Worm (Caenorhabditis elegans) whole organism, mixed stage, embryonic: ENCODE data around the gene F46G10.1.

Experiments
- M03D4.4 ChIP-seq: sonication (generic microtip); optimal IDR thresholded peaks from 2 replicates; lab custom pipeline; 2017; ENCODE audit warnings: mild to moderate bottlenecking, missing genetic modification characterization, missing compliant biosample characterization
- bed-3 ChIP-seq: fragments of 200-800 bp; sonication (Bioruptor generic); optimal IDR thresholded peaks from 3 replicates; lab custom pipeline; 2018; ENCODE audit warnings: mild to moderate bottlenecking, missing genetic modification characterization, moderate library complexity, missing compliant biosample characterization
- blmp-1 ChIP-seq: fragments of 150-350 bp; optimal IDR thresholded peaks from 2 replicates; lab custom pipeline; 2014; ENCODE audit warnings: missing biosample characterization, missing genetic modification characterization
- ceh-39 ChIP-seq: fragments of 150-350 bp; optimal IDR thresholded peaks from 2 replicates; lab custom pipeline; 2014; ENCODE audit warnings: missing biosample characterization, missing genetic modification characterization
- ceh-83 ChIP-seq: fragments of 200-800 bp; sonication (Bioruptor generic); optimal IDR thresholded peaks from 2 replicates; lab custom pipeline; 2018; ENCODE audit warnings: mild to moderate bottlenecking, missing genetic modification characterization, missing compliant biosample characterization
- ces-1 ChIP-seq: fragments of 150-350 bp; optimal IDR thresholded peaks from 2 replicates; lab custom pipeline; 2014; ENCODE audit warnings: missing biosample characterization, missing genetic modification reagents, missing genetic modification characterization
- cnd-1 ChIP-seq: fragments of 200-800 bp; sonication (Bioruptor generic); optimal IDR thresholded peaks from 2 replicates; lab custom pipeline; 2018; ENCODE audit warnings: mild to moderate bottlenecking, missing genetic modification characterization, missing compliant biosample characterization
- drap-1 ChIP-seq: fragments of 200-800 bp; sonication (Bioruptor generic); optimal IDR thresholded peaks from 3 replicates; lab custom pipeline; 2018; ENCODE audit warnings: mild to moderate bottlenecking, missing genetic modification characterization, missing compliant biosample characterization
- elt-1 ChIP-seq: sonication (generic microtip); optimal IDR thresholded peaks from 2 replicates; lab custom pipeline; 2017; ENCODE audit warnings: missing genetic modification characterization, mild to moderate bottlenecking, missing compliant biosample characterization, antibody characterized with exemption, moderate library complexity, borderline replicate concordance; ENCODE audit not compliant: insufficient read depth
- elt-3 ChIP-seq: fragments of 150-350 bp; optimal IDR thresholded peaks from 2 replicates; lab custom pipeline; 2014; ENCODE audit warnings: missing biosample characterization, missing genetic modification characterization
- flh-1 ChIP-seq: fragments of 200-800 bp; sonication (Bioruptor generic); optimal IDR thresholded peaks from 2 replicates; lab custom pipeline; 2018; ENCODE audit warnings: mild to moderate bottlenecking, missing genetic modification characterization, moderate library complexity, missing compliant biosample characterization
- ham-2 ChIP-seq: fragments of 200-800 bp; sonication (Bioruptor generic); optimal IDR thresholded peaks from 2 replicates; lab custom pipeline; 2018; ENCODE audit warnings: mild to moderate bottlenecking, missing genetic modification characterization, missing compliant biosample characterization
- hlh-1 ChIP-seq: fragments of 150-350 bp; optimal IDR thresholded peaks from 2 replicates; lab custom pipeline; 2014; ENCODE audit warnings: missing biosample characterization, missing genetic modification reagents, missing genetic modification characterization
- lin-13 ChIP-seq: fragments of 150-350 bp; optimal IDR thresholded peaks from 2 replicates; lab custom pipeline; 2014; ENCODE audit warnings: missing biosample characterization, missing genetic modification characterization
- lin-32 ChIP-seq: fragments of 200-800 bp; sonication (Bioruptor generic); optimal IDR thresholded peaks from 2 replicates; lab custom pipeline; 2018; ENCODE audit warnings: mild to moderate bottlenecking, missing genetic modification characterization, missing compliant biosample characterization
- lsy-2 ChIP-seq: fragments of 150-350 bp; optimal IDR thresholded peaks from 2 replicates; lab custom pipeline; 2014; ENCODE audit warnings: missing biosample characterization, missing genetic modification characterization
- mab-5 ChIP-seq: fragments of 150-350 bp; optimal IDR thresholded peaks from 2 replicates; lab custom pipeline; 2014; ENCODE audit warnings: missing biosample characterization, missing genetic modification characterization
- mep-1 ChIP-seq: fragments of 150-350 bp; optimal IDR thresholded peaks from 2 replicates; lab custom pipeline; 2017; ENCODE audit warnings: missing biosample characterization, missing genetic modification reagents, missing genetic modification characterization, inconsistent platforms
- mls-2 ChIP-seq: sonication (generic microtip); optimal IDR thresholded peaks from 2 replicates; lab custom pipeline; 2016; ENCODE audit warnings: mild to moderate bottlenecking, missing genetic modification characterization, moderate library complexity, missing compliant biosample characterization
- nhr-2 ChIP-seq: fragments of 150-350 bp; optimal IDR thresholded peaks from 2 replicates; lab custom pipeline; 2014; ENCODE audit warnings: missing biosample characterization, missing genetic modification characterization
- nhr-237 ChIP-seq: fragments of 150-350 bp; optimal IDR thresholded peaks from 2 replicates; lab custom pipeline; 2014; ENCODE audit warnings: missing biosample characterization, missing genetic modification characterization
- nhr-28 ChIP-seq: fragments of 150-350 bp; optimal IDR thresholded peaks from 2 replicates; lab custom pipeline; 2014; ENCODE audit warnings: missing biosample characterization, missing genetic modification characterization
- nhr-76 ChIP-seq: sonication (generic microtip); optimal IDR thresholded peaks from 2 replicates; lab custom pipeline; 2017; ENCODE audit warnings: missing biosample characterization, missing genetic modification characterization
- sem-2 ChIP-seq: fragments of 200-800 bp; sonication (Bioruptor generic); optimal IDR thresholded peaks from 2 replicates; lab custom pipeline; 2018; ENCODE audit warnings: mild to moderate bottlenecking, missing genetic modification characterization, missing compliant biosample characterization
- snpc-4 ChIP-seq: fragments of 150-350 bp; optimal IDR thresholded peaks from 2 replicates; lab custom pipeline; 2014; ENCODE audit warnings: missing biosample characterization, missing genetic modification characterization
- sptf-1 ChIP-seq: sonication (generic microtip); optimal IDR thresholded peaks from 2 replicates; lab custom pipeline; 2017; ENCODE audit warnings: mild to moderate bottlenecking, missing genetic modification characterization, moderate library complexity, missing compliant biosample characterization
- tbx-8 ChIP-seq: fragments of 200-800 bp; sonication (Bioruptor generic); optimal IDR thresholded peaks from 2 replicates; lab custom pipeline; 2018; ENCODE audit warnings: mild to moderate bottlenecking, missing genetic modification characterization, moderate library complexity, missing compliant biosample characterization
- unc-120 ChIP-seq: sonication (generic microtip); optimal IDR thresholded peaks from 2 replicates; lab custom pipeline; 2017; ENCODE audit warnings: missing genetic modification characterization, missing compliant biosample characterization; ENCODE audit not compliant: poor library complexity, severe bottlenecking
- unc-39 ChIP-seq: fragments of 150-350 bp; optimal IDR thresholded peaks from 2 replicates; lab custom pipeline; 2014; ENCODE audit warnings: missing biosample characterization, missing genetic modification characterization
- unc-62 ChIP-seq: fragments of 150-350 bp; optimal IDR thresholded peaks from 2 replicates; lab custom pipeline; 2014; ENCODE audit warnings: missing biosample characterization, missing genetic modification reagents, missing genetic modification characterization
- zip-8 ChIP-seq: fragments of 150-350 bp; optimal IDR thresholded peaks from 2 replicates; lab custom pipeline; 2014; ENCODE audit warnings: missing biosample characterization, missing genetic modification characterization
- ztf-11 ChIP-seq: fragments of 150-350 bp; optimal IDR thresholded peaks from 2 replicates; lab custom pipeline; 2014; ENCODE audit warnings: missing biosample characterization, missing genetic modification characterization

F46G10.1 gene

DNA sequence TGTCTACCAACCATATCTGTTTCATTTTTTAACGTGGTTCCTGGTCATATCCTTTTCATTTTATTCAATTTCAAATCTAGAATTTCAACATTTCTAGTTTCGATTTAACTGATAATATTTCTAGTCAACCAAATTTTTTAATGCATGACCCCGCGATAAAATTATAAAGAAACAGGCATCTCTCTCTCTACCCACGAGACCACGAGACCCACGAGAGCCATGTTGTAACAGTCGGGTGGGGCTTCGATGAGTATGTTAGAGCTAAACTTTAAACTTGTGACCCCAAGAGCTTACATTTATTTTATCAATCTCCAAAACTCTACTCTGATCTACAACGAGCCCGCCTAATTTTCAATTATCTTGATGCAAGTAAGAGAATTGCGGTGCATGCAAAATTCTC is 6.8 kb upstream of the F46G10.1 start:
- no peak for TF ChIP-seq zip-8 (tag; lab: Kevin White, UChicago)
- TF ChIP-seq hlh-1 (tag; lab: Kevin White, UChicago) = peak; percentile 16
- TF ChIP-seq mep-1 (tag; lab: Kevin White, UChicago) = no peak

DNA sequence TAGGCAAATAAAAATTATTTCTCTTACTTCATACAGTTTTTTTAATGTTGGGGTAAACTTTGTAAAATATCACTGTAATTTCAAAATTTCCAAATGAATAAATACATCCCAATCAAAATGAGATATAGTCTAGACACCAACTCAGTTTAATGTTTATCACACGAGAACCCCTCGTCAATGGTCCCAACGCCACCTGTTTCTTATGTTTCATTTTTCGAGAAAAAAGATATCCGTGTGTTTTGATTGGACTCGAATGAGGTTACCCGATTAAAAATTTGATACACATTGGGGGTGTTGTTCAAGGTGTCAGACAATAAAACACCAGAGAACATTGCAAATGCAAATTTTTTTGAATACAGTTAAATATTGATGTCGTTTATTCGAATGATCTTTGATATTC is 6.0 kb upstream of the F46G10.1 start:
- TF ChIP-seq ceh-83 (no peak), drap-1 (GFP tag; lab: Kevin White, UChicago) (no peak), mep-1 (tag; lab: Kevin White, UChicago) (no peak), hlh-1 (tag; lab: Kevin White, UChicago) (peak; percentile 80)

- TF ChIP-seq drap-1 (GFP tag; lab: Kevin White, UChicago) (no peak), unc-39 (tag; lab: Kevin White, UChicago) (no peak), ceh-39 (tag; lab: Kevin White, UChicago) (no peak), blmp-1 (tag; lab: Kevin White, UChicago) (no peak), unc-120 (tag; lab: Kevin White, UChicago) (no peak)
These were observed 3.5 kb upstream of the F46G10.1 start for ce11 chrX:13315093-13315492.

DNA sequence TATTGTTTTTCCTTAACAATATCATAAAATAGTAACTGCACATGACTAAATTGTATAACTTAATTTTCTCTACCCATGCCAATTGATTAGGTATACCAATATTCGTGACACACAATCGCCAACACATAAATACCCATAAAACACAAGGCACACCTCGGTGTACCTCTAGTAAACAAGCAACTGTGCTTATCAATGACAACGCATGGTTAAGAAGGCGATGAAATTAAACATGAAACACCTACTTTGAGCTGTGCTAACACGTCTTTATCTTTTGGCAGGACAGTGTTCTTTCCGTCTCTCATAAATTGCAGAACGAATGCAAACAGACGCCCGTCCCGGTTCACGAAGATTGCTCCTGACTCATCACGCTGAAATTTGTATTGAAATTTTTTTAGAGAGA is 792 bp downstream of the F46G10.1 start:
- TF ChIP-seq nhr-2 (tag; lab: Kevin White, UChicago) = no peak
- no peak for TF ChIP-seq M03D4.4 (tag; lab: Kevin White, UChicago)
- no peak for TF ChIP-seq nhr-237 (tag; lab: Kevin White, UChicago)
- TF ChIP-seq cnd-1 = no peak
- TF ChIP-seq tbx-8 (GFP tag; lab: Kevin White, UChicago) = no peak
- no peak for TF ChIP-seq nhr-76
- TF ChIP-seq elt-3 (tag; lab: Kevin White, UChicago) = no peak
- TF ChIP-seq sptf-1 (tag; lab: Kevin White, UChicago) = no peak
- no peak for TF ChIP-seq mep-1 (tag; lab: Kevin White, UChicago)

DNA sequence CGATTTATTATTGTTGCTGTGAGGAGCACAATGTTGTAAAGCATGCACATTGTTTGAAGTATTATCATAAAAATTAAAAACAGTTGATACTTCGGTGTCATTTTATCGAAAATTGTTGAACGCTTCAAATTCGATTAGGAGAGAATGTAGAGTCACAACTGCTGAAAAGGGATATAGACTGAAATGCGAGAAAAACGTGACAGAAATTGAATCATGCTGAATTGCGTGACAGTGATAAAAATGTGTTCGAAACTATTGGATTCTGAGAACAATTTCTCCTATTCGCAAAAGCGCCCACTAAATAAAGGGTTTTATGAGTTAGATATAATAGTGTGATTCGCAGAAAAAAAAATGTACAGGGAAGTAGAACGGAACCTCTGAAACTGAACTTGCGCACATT is 2.8 kb downstream of the F46G10.1 start, which contains the start of gene srxa-8:
Gene srxa-8 (minus strand): TSS at position 101 of the 400 bp plus-strand sequence.
- TF ChIP-seq sptf-1 (tag; lab: Kevin White, UChicago) (no peak), nhr-237 (tag; lab: Kevin White, UChicago) (no peak), nhr-2 (tag; lab: Kevin White, UChicago) (no peak), tbx-8 (GFP tag; lab: Kevin White, UChicago) (no peak)

ce11 chrX:13307852-13308251 is 3.7 kb downstream of the F46G10.1 start:
- TF ChIP-seq elt-1 (tag; lab: Kevin White, UChicago) (no peak), lin-13 (no peak), M03D4.4 (tag; lab: Kevin White, UChicago) (no peak), mep-1 (tag; lab: Kevin White, UChicago) (no peak), nhr-28 (tag; lab: Kevin White, UChicago) (no peak), bed-3 (GFP tag; lab: Kevin White, UChicago) (no peak), nhr-237 (tag; lab: Kevin White, UChicago) (no peak), ztf-11 (tag; lab: Kevin White, UChicago) (no peak), sptf-1 (tag; lab: Kevin White, UChicago) (no peak), sem-2 (GFP tag; lab: Kevin White, UChicago) (no peak), blmp-1 (tag; lab: Kevin White, UChicago) (no peak), flh-1 (GFP tag; lab: Kevin White, UChicago) (no peak), tbx-8 (GFP tag; lab: Kevin White, UChicago) (no peak), mab-5 (no peak)

- peak; percentile 90 for TF ChIP-seq bed-3 (GFP tag; lab: Kevin White, UChicago)
- peak; percentile 20 for TF ChIP-seq nhr-28 (tag; lab: Kevin White, UChicago)
- peak; percentile 55 for TF ChIP-seq ztf-11 (tag; lab: Kevin White, UChicago)
- peak; percentile 83 for TF ChIP-seq flh-1 (GFP tag; lab: Kevin White, UChicago)
- TF ChIP-seq sptf-1 (tag; lab: Kevin White, UChicago) = peak; percentile 97
- TF ChIP-seq nhr-2 (tag; lab: Kevin White, UChicago) = no peak
- TF ChIP-seq lin-32 (GFP tag; lab: Kevin White, UChicago) = peak; percentile 90
- peak; percentile 56 for TF ChIP-seq mab-5
- TF ChIP-seq snpc-4 (tag; lab: Kevin White, UChicago) = no peak
- TF ChIP-seq ceh-83 = peak; percentile 99
- peak; percentile 91 for TF ChIP-seq sem-2 (GFP tag; lab: Kevin White, UChicago)
- TF ChIP-seq unc-120 (tag; lab: Kevin White, UChicago) = peak; percentile 93
- peak; percentile 96 for TF ChIP-seq mls-2 (tag; lab: Kevin White, UChicago)
- TF ChIP-seq blmp-1 (tag; lab: Kevin White, UChicago) = no peak
- TF ChIP-seq ham-2 = peak; percentile 94
- no peak for TF ChIP-seq nhr-76
- TF ChIP-seq lsy-2 (tag; lab: Kevin White, UChicago) = peak; percentile 47
- no peak for TF ChIP-seq zip-8 (tag; lab: Kevin White, UChicago)
- peak; percentile 78 for TF ChIP-seq hlh-1 (tag; lab: Kevin White, UChicago)
- TF ChIP-seq ces-1 (GFP tag; lab: Kevin White, UChicago) = peak; percentile 62
- peak; percentile 96 for TF ChIP-seq cnd-1
- TF ChIP-seq drap-1 (GFP tag; lab: Kevin White, UChicago) = peak; percentile 96
- peak; percentile 90 for TF ChIP-seq mep-1 (tag; lab: Kevin White, UChicago)
- TF ChIP-seq tbx-8 (GFP tag; lab: Kevin White, UChicago) = peak; percentile 89
- TF ChIP-seq unc-62 (GFP tag; lab: Kevin White, UChicago) = peak; percentile 86
- TF ChIP-seq unc-39 (tag; lab: Kevin White, UChicago) = peak; percentile 25
These were observed 4.6 kb downstream of the F46G10.1 start for ce11 chrX:13306869-13307446.
